Worm (Caenorhabditis elegans): Measurements from ENCODE around the gene rpn-5.

DNA sequence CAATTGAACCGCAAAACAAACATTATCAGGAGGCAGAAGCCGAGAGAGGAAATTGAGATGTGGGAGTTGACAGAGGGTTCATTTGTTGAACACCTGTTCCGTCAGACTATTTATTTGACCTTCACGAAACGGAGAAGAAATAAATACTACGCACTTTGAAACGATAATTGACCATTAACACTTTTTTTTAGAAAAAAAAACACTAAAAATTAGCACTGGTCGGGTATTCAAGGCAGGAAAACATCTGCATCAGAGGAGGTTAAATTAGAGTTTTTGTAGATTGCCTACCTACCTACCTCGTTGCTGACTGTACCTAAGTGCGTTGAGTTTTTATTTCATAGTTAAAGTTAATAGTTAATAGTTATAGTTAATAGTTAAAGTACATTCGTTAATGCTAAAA, 48.2 kb downstream of the rpn-5 start:
- TF ChIP-seq nhr-11 (tag; optimal IDR thresholded peaks at IDR 0.05) (no peak), nhr-28 (tag; optimal IDR thresholded peaks at IDR 0.05) (no peak), pha-4 (tag; optimal IDR thresholded peaks at IDR 0.05) (no peak), egl-27 (tag; optimal IDR thresholded peaks at IDR 0.05) (no peak)
